Worm (Caenorhabditis elegans) whole organism, late embryonic: Measurements from ENCODE around the gene F53C3.6.

ENCODE experiments used
- C08G9.2 ChIP-seq: sonication (generic microtip); optimal IDR thresholded peaks from 2 replicates; lab custom pipeline; 2016; ENCODE audit warnings: mild to moderate bottlenecking, missing genetic modification characterization, moderate library complexity, missing compliant biosample characterization
- C38D4.7 ChIP-seq: fragments of 200-800 bp; sonication (Bioruptor generic); optimal IDR thresholded peaks from 2 replicates; lab custom pipeline; 2018; ENCODE audit warnings: mild to moderate bottlenecking, missing genetic modification characterization, moderate library complexity, missing compliant biosample characterization
- T23F11.4 ChIP-seq: fragments of 200-800 bp; sonication (Bioruptor generic); optimal IDR thresholded peaks from 2 replicates; lab custom pipeline; 2018; ENCODE audit warnings: mild to moderate bottlenecking, missing genetic modification characterization, missing compliant biosample characterization
- Y22D7AL.16 ChIP-seq: sonication (generic microtip); optimal IDR thresholded peaks from 2 replicates; lab custom pipeline; 2016; ENCODE audit warnings: missing genetic modification characterization, missing compliant biosample characterization
- ama-1 ChIP-seq: fragments of 150-350 bp; optimal IDR thresholded peaks from 2 replicates; lab custom pipeline; 2014
- ceh-14 ChIP-seq: sonication (generic microtip); optimal IDR thresholded peaks from 2 replicates; lab custom pipeline; 2016; ENCODE audit warnings: missing genotype, missing genetic modification characterization, missing compliant biosample characterization
- ceh-18 ChIP-seq: sonication (generic microtip); optimal IDR thresholded peaks from 2 replicates; lab custom pipeline; 2016; ENCODE audit warnings: missing genetic modification characterization, missing compliant biosample characterization
- ceh-22 ChIP-seq: sonication (generic microtip); optimal IDR thresholded peaks from 2 replicates; lab custom pipeline; 2017; ENCODE audit warnings: missing biosample characterization, missing genetic modification characterization
- ceh-24 ChIP-seq: sonication (generic microtip); optimal IDR thresholded peaks from 2 replicates; lab custom pipeline; 2016; ENCODE audit warnings: mild to moderate bottlenecking, missing genetic modification characterization, missing compliant biosample characterization
- ceh-30 ChIP-seq: fragments of 150-350 bp; optimal IDR thresholded peaks from 2 replicates; lab custom pipeline; 2014; ENCODE audit warnings: missing biosample characterization, missing genetic modification characterization
- ceh-31 ChIP-seq: sonication (generic microtip); optimal IDR thresholded peaks from 2 replicates; lab custom pipeline; 2016; ENCODE audit warnings: missing genetic modification characterization, missing compliant biosample characterization
- ceh-34 ChIP-seq: sonication (generic microtip); optimal IDR thresholded peaks from 2 replicates; lab custom pipeline; 2016; ENCODE audit warnings: mild to moderate bottlenecking, missing genetic modification characterization, missing compliant biosample characterization
- che-1 ChIP-seq: sonication (generic microtip); optimal IDR thresholded peaks from 2 replicates; lab custom pipeline; 2016; ENCODE audit warnings: mild to moderate bottlenecking, missing genetic modification characterization, missing compliant biosample characterization
- dmd-4 ChIP-seq: sonication (generic microtip); optimal IDR thresholded peaks from 2 replicates; lab custom pipeline; 2016; ENCODE audit warnings: borderline replicate concordance, missing genetic modification characterization, missing compliant biosample characterization
- dve-1 ChIP-seq: sonication (generic microtip); optimal IDR thresholded peaks from 2 replicates; lab custom pipeline; 2017; ENCODE audit warnings: antibody characterized with exemption, mild to moderate bottlenecking, missing genetic modification characterization, missing compliant biosample characterization
- elt-2 ChIP-seq: sonication (generic microtip); optimal IDR thresholded peaks from 2 replicates; lab custom pipeline; 2016; ENCODE audit warnings: missing genetic modification reagents, missing genetic modification characterization, missing compliant biosample characterization
- elt-4 ChIP-seq: sonication (generic microtip); optimal IDR thresholded peaks from 2 replicates; lab custom pipeline; 2016; ENCODE audit warnings: missing genetic modification characterization, missing compliant biosample characterization
- ets-4 ChIP-seq: sonication (generic microtip); optimal IDR thresholded peaks from 2 replicates; lab custom pipeline; 2016; ENCODE audit warnings: missing genetic modification characterization, missing compliant biosample characterization
- eyg-1 ChIP-seq: sonication (generic microtip); optimal IDR thresholded peaks from 2 replicates; lab custom pipeline; 2016; ENCODE audit warnings: missing genotype, missing genetic modification characterization, missing compliant biosample characterization
- fkh-6 ChIP-seq: sonication (generic microtip); optimal IDR thresholded peaks from 2 replicates; lab custom pipeline; 2016; ENCODE audit warnings: missing genetic modification characterization, missing compliant biosample characterization
- gmeb-2 ChIP-seq: sonication (generic microtip); optimal IDR thresholded peaks from 2 replicates; lab custom pipeline; 2016; ENCODE audit warnings: missing genetic modification characterization, inconsistent platforms, missing compliant biosample characterization
- hlh-15 ChIP-seq: sonication (generic microtip); optimal IDR thresholded peaks from 2 replicates; lab custom pipeline; 2016; ENCODE audit warnings: missing genetic modification characterization, missing compliant biosample characterization
- hlh-8 ChIP-seq: sonication (generic microtip); optimal IDR thresholded peaks from 2 replicates; lab custom pipeline; 2016; ENCODE audit warnings: missing genotype, missing genetic modification characterization, missing compliant biosample characterization
- lim-6 ChIP-seq: sonication (generic microtip); optimal IDR thresholded peaks from 2 replicates; lab custom pipeline; 2016; ENCODE audit warnings: missing genetic modification characterization, missing compliant biosample characterization
- lin-11 ChIP-seq: fragments of 200-800 bp; sonication (Bioruptor generic); optimal IDR thresholded peaks from 2 replicates; lab custom pipeline; 2018; ENCODE audit warnings: mild to moderate bottlenecking, missing genetic modification characterization, missing compliant biosample characterization
- madf-2 ChIP-seq: sonication (generic microtip); optimal IDR thresholded peaks from 2 replicates; lab custom pipeline; 2017; ENCODE audit warnings: missing genetic modification characterization, missing compliant biosample characterization
- mec-3 ChIP-seq: sonication (generic microtip); optimal IDR thresholded peaks from 2 replicates; lab custom pipeline; 2016; ENCODE audit warnings: borderline replicate concordance, missing genetic modification characterization, missing compliant biosample characterization
- nfya-1 ChIP-seq: sonication (generic microtip); optimal IDR thresholded peaks from 2 replicates; lab custom pipeline; 2017; ENCODE audit warnings: missing genetic modification characterization, mild to moderate bottlenecking, missing compliant biosample characterization, antibody characterized with exemption, moderate library complexity
- nhr-11 ChIP-seq: fragments of 150-350 bp; optimal IDR thresholded peaks from 2 replicates; lab custom pipeline; 2014; ENCODE audit warnings: missing biosample characterization, missing genetic modification characterization
- nhr-232 ChIP-seq: sonication (generic microtip); optimal IDR thresholded peaks from 2 replicates; lab custom pipeline; 2016; ENCODE audit warnings: missing genetic modification characterization, missing compliant biosample characterization
- pag-3 ChIP-seq: sonication (generic microtip); optimal IDR thresholded peaks from 2 replicates; lab custom pipeline; 2016; ENCODE audit warnings: missing compliant biosample characterization, missing genetic modification characterization, borderline replicate concordance
- pha-2 ChIP-seq: sonication (generic microtip); optimal IDR thresholded peaks from 2 replicates; lab custom pipeline; 2017; ENCODE audit warnings: mild to moderate bottlenecking, missing genetic modification characterization, missing compliant biosample characterization
- ref-2 ChIP-seq: sonication (generic microtip); optimal IDR thresholded peaks from 2 replicates; lab custom pipeline; 2016; ENCODE audit warnings: missing genetic modification characterization, missing compliant biosample characterization
- sox-4 ChIP-seq: sonication (generic microtip); optimal IDR thresholded peaks from 2 replicates; lab custom pipeline; 2017; ENCODE audit warnings: mild to moderate bottlenecking, missing genetic modification characterization, inconsistent platforms, missing compliant biosample characterization
- syd-9 ChIP-seq: sonication (generic microtip); optimal IDR thresholded peaks from 2 replicates; lab custom pipeline; 2016; ENCODE audit warnings: mild to moderate bottlenecking, missing genetic modification characterization, moderate library complexity, missing compliant biosample characterization
- tbx-2 ChIP-seq: sonication (generic microtip); optimal IDR thresholded peaks from 2 replicates; lab custom pipeline; 2016; ENCODE audit warnings: missing genetic modification characterization, missing compliant biosample characterization
- tbx-7 ChIP-seq: sonication (generic microtip); optimal IDR thresholded peaks from 2 replicates; lab custom pipeline; 2016; ENCODE audit warnings: missing genotype, missing genetic modification characterization, missing compliant biosample characterization
- unc-3 ChIP-seq, 2 experiments: fragments of 200-800 bp in 1 of 2; sonication (Bioruptor generic) in 1 of 2; sonication (generic microtip) in 1 of 2; conservative IDR thresholded peaks in 1 of 2; optimal IDR thresholded peaks in 1 of 2; 2 replicates each; pipeline versions ENCODE4 v1.3.6 to Lab custom; 2016 to 2022; ENCODE audit warnings: missing compliant biosample characterization in 2 of 2, missing genetic modification characterization in 2 of 2, missing genetic modification reagents in 1 of 2
- ztf-16 ChIP-seq: sonication (generic microtip); optimal IDR thresholded peaks from 2 replicates; lab custom pipeline; 2017; ENCODE audit warnings: missing genetic modification characterization, missing compliant biosample characterization

Gene F53C3.6

ce11 chrII:3911284-3911683 lies 13.3 kb downstream of the F53C3.6 start:
- TF ChIP-seq ceh-31 (tag; lab: Kevin White, UChicago) (no peak), elt-2 (tag; lab: Kevin White, UChicago) (peak; percentile 53), dve-1 (tag; lab: Kevin White, UChicago) (no peak), ceh-30 (tag; lab: Kevin White, UChicago) (no peak)

DNA sequence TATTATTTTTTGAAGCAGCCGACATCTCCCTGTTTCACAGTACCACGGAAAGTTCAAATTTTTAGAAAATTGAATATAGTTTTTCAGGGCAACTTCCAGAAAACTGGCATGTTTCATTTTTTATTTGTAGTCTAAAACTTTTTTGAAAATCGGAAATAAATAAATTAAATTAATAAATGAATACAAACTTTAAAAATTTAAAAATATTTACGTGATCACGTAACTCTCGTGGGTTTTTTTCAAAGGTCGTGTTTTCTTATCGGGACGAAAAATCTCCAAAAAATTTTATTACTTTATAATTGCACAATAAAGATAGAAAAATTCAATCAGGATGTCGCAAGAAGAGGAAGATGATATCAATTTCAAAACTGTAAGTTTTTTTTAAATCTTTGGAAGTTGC lies 13.8 kb downstream of the F53C3.6 start, which contains the start of gene F53C3.1:
Gene F53C3.1, plus strand, starts transcription at position 301 of the 400 bp plus-strand sequence.
- no peak for TF ChIP-seq ztf-16 (tag; lab: Kevin White, UChicago)
- no peak for TF ChIP-seq nfya-1
- TF ChIP-seq unc-3 (GFP tag; conservative IDR thresholded peaks at IDR 0.05; lab: Robert Waterston, UW): no peak
- no peak for TF ChIP-seq unc-3 (tag; optimal IDR thresholded peaks at IDR 0.05; lab: Kevin White, UChicago)
- TF ChIP-seq ceh-18 (tag; lab: Kevin White, UChicago): no peak
- no peak for TF ChIP-seq sox-4
- TF ChIP-seq ceh-34: no peak
- TF ChIP-seq ceh-22 (tag; lab: Kevin White, UChicago): no peak
- no peak for TF ChIP-seq gmeb-2
- no peak for TF ChIP-seq Y22D7AL.16 (tag; lab: Kevin White, UChicago)
- TF ChIP-seq lin-11 (tag; lab: Kevin White, UChicago): no peak
- no peak for TF ChIP-seq ama-1 (lab: Kevin White, UChicago)
- TF ChIP-seq ref-2: no peak
- no peak for TF ChIP-seq che-1 (tag; lab: Kevin White, UChicago)
- no peak for TF ChIP-seq mec-3 (tag; lab: Kevin White, UChicago)

ce11 chrII:3913673-3914072 lies 15.7 kb downstream of the F53C3.6 start:
- TF ChIP-seq syd-9 (tag; lab: Kevin White, UChicago): no peak
- no peak for TF ChIP-seq eyg-1 (tag; lab: Kevin White, UChicago)
- no peak for TF ChIP-seq nfya-1
- no peak for TF ChIP-seq nhr-232 (tag; lab: Kevin White, UChicago)
- no peak for TF ChIP-seq tbx-7 (tag; lab: Kevin White, UChicago)
- no peak for TF ChIP-seq ceh-31 (tag; lab: Kevin White, UChicago)
- TF ChIP-seq pha-2: no peak
- no peak for TF ChIP-seq pag-3 (tag; lab: Kevin White, UChicago)
- TF ChIP-seq lim-6: no peak

DNA sequence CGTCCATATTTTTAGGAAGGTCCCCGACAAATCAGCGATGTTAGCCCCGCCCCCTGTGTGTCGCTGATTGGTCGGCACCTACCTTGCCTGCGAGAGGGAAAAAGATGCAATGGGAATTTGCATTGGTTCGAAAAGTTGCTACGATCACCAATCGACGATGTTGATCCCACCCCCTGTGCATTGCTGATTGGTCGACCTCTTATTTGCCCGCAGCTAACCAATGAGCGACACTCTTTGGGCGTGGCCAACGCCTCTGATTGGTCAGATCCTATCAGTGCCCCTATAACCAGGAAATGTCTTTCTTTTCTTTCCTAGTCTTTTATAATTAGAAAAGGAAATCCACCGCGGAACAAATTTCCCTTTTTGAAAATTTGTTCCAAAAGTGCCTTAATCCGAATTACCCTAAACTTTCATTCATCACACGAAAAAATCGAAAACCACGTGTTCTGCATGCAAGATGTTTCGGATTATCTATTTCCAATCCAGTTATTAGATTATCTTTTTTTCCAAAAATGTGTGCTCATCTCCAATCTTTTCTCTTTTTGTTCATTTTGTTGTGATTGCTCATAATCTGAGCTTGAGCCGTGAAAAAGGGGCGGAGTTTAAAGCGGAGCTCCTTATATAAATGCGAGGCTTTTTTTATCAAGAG lies 20.2 kb downstream of the F53C3.6 start:
- TF ChIP-seq T23F11.4 (GFP tag; lab: Kevin White, UChicago): no peak
- TF ChIP-seq ceh-18 (tag; lab: Kevin White, UChicago): no peak
- TF ChIP-seq nfya-1: peak; percentile 92
- no peak for TF ChIP-seq nhr-11 (tag; lab: Kevin White, UChicago)
- no peak for TF ChIP-seq ets-4 (tag; lab: Kevin White, UChicago)

ce11 chrII:3920611-3921010 lies 22.7 kb downstream of the F53C3.6 start:
- no peak for TF ChIP-seq mec-3 (tag; lab: Kevin White, UChicago)
- TF ChIP-seq ceh-14 (tag; lab: Kevin White, UChicago): no peak
- no peak for TF ChIP-seq hlh-8 (tag; lab: Kevin White, UChicago)
- TF ChIP-seq madf-2 (tag; lab: Kevin White, UChicago): no peak
- no peak for TF ChIP-seq eyg-1 (tag; lab: Kevin White, UChicago)
- TF ChIP-seq nfya-1: no peak
- no peak for TF ChIP-seq gmeb-2
- no peak for TF ChIP-seq pha-2
- TF ChIP-seq fkh-6 (tag; lab: Kevin White, UChicago): no peak
- no peak for TF ChIP-seq tbx-7 (tag; lab: Kevin White, UChicago)
- TF ChIP-seq tbx-2: no peak
- no peak for TF ChIP-seq C38D4.7 (GFP tag; lab: Kevin White, UChicago)
- TF ChIP-seq pag-3 (tag; lab: Kevin White, UChicago): no peak
- no peak for TF ChIP-seq ceh-24 (tag; lab: Kevin White, UChicago)
- TF ChIP-seq hlh-15 (tag; lab: Kevin White, UChicago): no peak
- TF ChIP-seq dmd-4 (tag; lab: Kevin White, UChicago): no peak
- TF ChIP-seq C08G9.2 (tag; lab: Kevin White, UChicago): no peak
- no peak for TF ChIP-seq elt-4 (tag; lab: Kevin White, UChicago)
